Fruit fly (Drosophila melanogaster): ENCODE results near the gene rdgA.

rdgA gene

dm6 chrX:9068822-9069221 is 162.0 kb downstream of the rdgA start (continued):
- TF ChIP-seq CG9727 (GFP tag; optimal IDR thresholded peaks at IDR 0.05), result no peak
- no peak for TF ChIP-seq pan (optimal IDR thresholded peaks at IDR 0.05)
- TF ChIP-seq pan (GFP tag; optimal IDR thresholded peaks at IDR 0.05 in 1 of 2, IDR thresholded peaks at IDR 0.05 in 1 of 2), result peak in 1 of 2 experiments; percentile 45
- TF ChIP-seq CG4707 (GFP tag; optimal IDR thresholded peaks at IDR 0.05), result no peak
- no peak for TF ChIP-seq CG12659 (GFP tag; optimal IDR thresholded peaks at IDR 0.05)
- TF ChIP-seq al (GFP tag; IDR thresholded peaks at IDR 0.05), result 0 out of 2 replicates have a peak, but pooled peaks have one; percentile 6
- TF ChIP-seq Awh (GFP tag; IDR thresholded peaks at IDR 0.05), result 0 out of 2 replicates have a peak, but pooled peaks have one; percentile 16
- peak; percentile 34; the same call in 1 of the 2 replicates for TF ChIP-seq Ptx1 (GFP tag; IDR thresholded peaks at IDR 0.05)
- peak; percentile 28; the same call in 1 of the 2 replicates for TF ChIP-seq CG9932 (GFP tag; IDR thresholded peaks at IDR 0.05)
- TF ChIP-seq row (GFP tag; IDR thresholded peaks at IDR 0.05), result peak; percentile 33; the same call in 2 of the 3 replicates

DNA sequence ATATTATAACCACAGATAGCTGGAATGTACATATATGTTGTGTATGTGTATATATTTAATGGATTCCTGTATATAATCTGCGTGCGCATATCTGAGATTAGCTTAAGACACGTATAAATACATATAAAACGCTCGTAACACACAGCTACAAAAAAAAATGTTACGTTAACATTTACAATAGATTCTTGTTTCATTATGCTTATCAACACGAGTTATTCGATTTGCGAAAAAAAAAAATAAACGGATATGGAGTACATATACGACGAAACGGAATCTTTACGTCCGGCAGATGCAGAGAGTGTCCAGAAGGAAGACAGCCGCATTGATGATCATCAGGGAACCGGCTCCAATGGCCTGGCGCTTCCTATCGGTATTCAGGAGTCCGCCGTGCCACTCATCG is 164.4 kb downstream of the rdgA start, which contains the start of gene CG10970:
CG10970 (minus strand) TSS at position 101 of the 400 bp plus-strand sequence.
- TF ChIP-seq Hr3 (GFP tag; optimal IDR thresholded peaks at IDR 0.05) (no peak), Dip3 (GFP tag; optimal IDR thresholded peaks at IDR 0.05) (no peak), ftz-f1 (GFP tag; optimal IDR thresholded peaks at IDR 0.05) (no peak), CG7556 (GFP tag; optimal IDR thresholded peaks at IDR 0.05) (no peak), NC2β (GFP tag; optimal IDR thresholded peaks at IDR 0.05) (no peak), CG14441 (GFP tag; IDR thresholded peaks at IDR 0.05) (no peak), sens (GFP tag) (no peak), ranshi (GFP tag; IDR thresholded peaks at IDR 0.05) (no peak), jing (GFP tag; optimal IDR thresholded peaks at IDR 0.05) (no peak), fu2 (GFP tag; optimal IDR thresholded peaks at IDR 0.05) (no peak), maf-S (GFP tag; optimal IDR thresholded peaks at IDR 0.05) (no peak), gem (tag; optimal IDR thresholded peaks at IDR 0.05) (no peak), CG34422 (GFP tag; IDR thresholded peaks at IDR 0.05) (no peak), ind (GFP tag; optimal IDR thresholded peaks at IDR 0.05) (no peak), CG11696 (GFP tag; IDR thresholded peaks at IDR 0.05) (no peak)

- TF ChIP-seq CG15696 (tag; optimal IDR thresholded peaks at IDR 0.05), result no peak
- no peak for TF ChIP-seq crol (GFP tag; IDR thresholded peaks at IDR 0.05)
- TF ChIP-seq CG8290 (GFP tag; optimal IDR thresholded peaks at IDR 0.05), result no peak
- TF ChIP-seq CG8290 (tag; optimal IDR thresholded peaks at IDR 0.05), result peak in 1 of 2 experiments; percentile 14
- no peak for TF ChIP-seq CG7928 (GFP tag; optimal IDR thresholded peaks at IDR 0.05)
- TF ChIP-seq grau (tag; optimal IDR thresholded peaks at IDR 0.05), result peak; percentile 55
- no peak for TF ChIP-seq D (optimal IDR thresholded peaks at IDR 0.05)
- no peak for TF ChIP-seq D (GFP tag; optimal IDR thresholded peaks at IDR 0.05)
- TF ChIP-seq Med (GFP tag), result peak; percentile 37
- no peak for TF ChIP-seq Mes4 (GFP tag; optimal IDR thresholded peaks at IDR 0.05)
- no peak for TF ChIP-seq CG16863 (GFP tag; optimal IDR thresholded peaks at IDR 0.05)
- TF ChIP-seq pum (GFP tag; optimal IDR thresholded peaks at IDR 0.05), result no peak
- no peak for TF ChIP-seq unc-4 (GFP tag; IDR thresholded peaks at IDR 0.05; ENCODE audit: partially characterized antibody)
- no peak for TF ChIP-seq CoRest (tag; optimal IDR thresholded peaks at IDR 0.05)
- 0 out of 3 replicates have a peak, but pooled peaks have one; percentile 15 for TF ChIP-seq row (GFP tag; IDR thresholded peaks at IDR 0.05)
- TF ChIP-seq CG10565 (GFP tag; optimal IDR thresholded peaks at IDR 0.05), result no peak
- no peak for TF ChIP-seq unpg (GFP tag; optimal IDR thresholded peaks at IDR 0.05)
- TF ChIP-seq CG3838 (GFP tag; optimal IDR thresholded peaks at IDR 0.05), result no peak
- TF ChIP-seq tll (GFP tag; optimal IDR thresholded peaks at IDR 0.05), result no peak
- peak; percentile 39 for TF ChIP-seq lab (GFP tag; optimal IDR thresholded peaks at IDR 0.05)
- TF ChIP-seq CG9932 (GFP tag; IDR thresholded peaks at IDR 0.05), result no peak
- TF ChIP-seq CG18476 (GFP tag; optimal IDR thresholded peaks at IDR 0.05), result no peak
- no peak for TF ChIP-seq CG2202 (tag; optimal IDR thresholded peaks at IDR 0.05)
- TF ChIP-seq chn (GFP tag; optimal IDR thresholded peaks at IDR 0.05), result no peak
- TF ChIP-seq sima (GFP tag; optimal IDR thresholded peaks at IDR 0.05), result no peak
- TF ChIP-seq ac (GFP tag; optimal IDR thresholded peaks at IDR 0.05), result no peak
- peak; percentile 27 for TF ChIP-seq Ets65A (GFP tag)
- no peak for TF ChIP-seq CG2120 (GFP tag; optimal IDR thresholded peaks at IDR 0.05)
Observed at dm6 chrX:9074040-9074439, 167.2 kb downstream of the rdgA start.

Measured in whole organism, embryonic.